Worm (Caenorhabditis elegans) whole organism, young adult: ENCODE data around the gene tag-335.

Experiments used
- B0019.2 ChIP-seq: fragments of 200-800 bp; sonication (Bioruptor generic); conservative IDR thresholded peaks from 2 replicates; pipeline ENCODE4 v1.3.6; 2022; ENCODE audit warnings: missing genetic modification reagents, missing genetic modification characterization, missing compliant biosample characterization
- C17E4.6 ChIP-seq: fragments of 200-800 bp; sonication (Bioruptor generic); IDR thresholded peaks from 2 replicates; pipeline ENCODE4 v1.3.6; 2022; ENCODE audit warnings: missing genetic modification reagents, missing genetic modification characterization, missing compliant biosample characterization
- D2030.7 ChIP-seq: fragments of 200-800 bp; sonication (Bioruptor generic); IDR thresholded peaks from 2 replicates; pipeline ENCODE4 v1.3.6; 2022; ENCODE audit warnings: missing genetic modification reagents, missing genetic modification characterization, missing compliant biosample characterization
- F33H1.4 ChIP-seq: fragments of 200-800 bp; sonication (Bioruptor generic); IDR thresholded peaks from 2 replicates; pipeline ENCODE4 v1.3.6; 2022; ENCODE audit warnings: missing genetic modification reagents, missing genetic modification characterization, missing compliant biosample characterization
- F49E8.2 ChIP-seq: sonication (generic microtip); optimal IDR thresholded peaks from 3 replicates; lab custom pipeline; 2017; ENCODE audit warnings: missing genetic modification characterization, mild to moderate bottlenecking, missing compliant biosample characterization, antibody characterized with exemption, moderate library complexity; ENCODE audit not compliant: insufficient read depth
- T07F8.4 ChIP-seq: sonication (generic microtip); optimal IDR thresholded peaks from 2 replicates; lab custom pipeline; 2016; ENCODE audit warnings: mild to moderate bottlenecking, missing genetic modification characterization, moderate library complexity, missing compliant biosample characterization
- T26A5.8 ChIP-seq: sonication (generic microtip); optimal IDR thresholded peaks from 2 replicates; lab custom pipeline; 2016; ENCODE audit warnings: missing genetic modification characterization, missing compliant biosample characterization
- Y53F4B.3 ChIP-seq: fragments of 200-800 bp; sonication (Bioruptor generic); IDR thresholded peaks from 2 replicates; pipeline ENCODE4 v1.3.6; 2022; ENCODE audit warnings: missing genetic modification reagents, missing genetic modification characterization, missing compliant biosample characterization
- Y53G8AR.9 ChIP-seq: fragments of 200-800 bp; sonication (Bioruptor generic); conservative IDR thresholded peaks from 2 replicates; pipeline ENCODE4 v1.3.6; 2022; ENCODE audit warnings: missing genetic modification reagents, missing genetic modification characterization, missing compliant biosample characterization
- ZK185.1 ChIP-seq: sonication (generic microtip); optimal IDR thresholded peaks from 2 replicates; lab custom pipeline; 2016; ENCODE audit warnings: mild to moderate bottlenecking, missing genetic modification characterization, missing compliant biosample characterization; ENCODE audit not compliant: poor library complexity, severe bottlenecking
- ama-1 ChIP-seq, 3 experiments: fragments of 150-350 bp in 1 of 3; sonication (generic microtip) in 2 of 3; optimal IDR thresholded peaks; 2 replicates each; lab custom pipeline; 2014 to 2018; ENCODE audit warnings: missing biosample characterization in 2 of 3, missing genetic modification characterization in 2 of 3, missing genetic modification reagents in 2 of 3
- ceh-79 ChIP-seq: sonication (generic microtip); optimal IDR thresholded peaks from 2 replicates; lab custom pipeline; 2017; ENCODE audit warnings: mild to moderate bottlenecking, missing genetic modification characterization, missing compliant biosample characterization
- die-1 ChIP-seq: sonication (generic microtip); optimal IDR thresholded peaks from 2 replicates; lab custom pipeline; 2016; ENCODE audit warnings: missing genotype, mild to moderate bottlenecking, missing genetic modification characterization, missing compliant biosample characterization
- egl-18 ChIP-seq: fragments of 200-800 bp; sonication (Bioruptor generic); IDR thresholded peaks from 2 replicates; pipeline ENCODE4 v1.3.6; 2022; ENCODE audit warnings: missing genetic modification reagents, missing genetic modification characterization, missing compliant biosample characterization
- egrh-3 ChIP-seq: fragments of 200-800 bp; sonication (Bioruptor generic); IDR thresholded peaks from 2 replicates; pipeline ENCODE4 v1.3.6; 2022; ENCODE audit warnings: missing genetic modification reagents, missing genetic modification characterization, missing compliant biosample characterization
- ets-4 ChIP-seq: fragments of 200-800 bp; sonication (Bioruptor generic); optimal IDR thresholded peaks from 2 replicates; lab custom pipeline; 2018; ENCODE audit warnings: mild to moderate bottlenecking, missing genetic modification characterization, missing compliant biosample characterization
- him-1 ChIP-seq: sonication (generic microtip); optimal IDR thresholded peaks from 2 replicates; lab custom pipeline; 2016; ENCODE audit warnings: missing genotype, missing genetic modification reagents, missing genetic modification characterization, missing compliant biosample characterization
- hsf-1 ChIP-seq: fragments of 200-800 bp; sonication (Bioruptor generic); IDR thresholded peaks from 2 replicates; pipeline ENCODE4 v1.3.6; 2022; ENCODE audit warnings: missing genetic modification reagents, missing genetic modification characterization, missing compliant biosample characterization
- let-607 ChIP-seq, 2 experiments: fragments of 200-800 bp in 1 of 2; sonication (Bioruptor generic) in 1 of 2; sonication (generic microtip) in 1 of 2; optimal IDR thresholded peaks; 2 replicates each; lab custom pipeline; 2016 to 2018; ENCODE audit warnings: mild to moderate bottlenecking in 2 of 2, missing compliant biosample characterization in 2 of 2, missing genetic modification characterization in 2 of 2, moderate library complexity in 2 of 2, missing genotype in 1 of 2
- lsy-27 ChIP-seq: sonication (generic microtip); optimal IDR thresholded peaks from 2 replicates; lab custom pipeline; 2017; ENCODE audit warnings: missing genetic modification characterization, mild to moderate bottlenecking, missing compliant biosample characterization, antibody characterized with exemption, missing genotype, borderline replicate concordance; ENCODE audit not compliant: insufficient read depth
- madf-3 ChIP-seq: fragments of 200-800 bp; sonication (Bioruptor generic); IDR thresholded peaks from 2 replicates; pipeline ENCODE4 v1.3.6; 2022; ENCODE audit warnings: missing genetic modification reagents, missing genetic modification characterization, missing compliant biosample characterization
- madf-8 ChIP-seq: fragments of 200-800 bp; sonication (Bioruptor generic); conservative IDR thresholded peaks from 2 replicates; pipeline ENCODE4 v1.3.6; 2022; ENCODE audit warnings: missing genetic modification reagents, missing genetic modification characterization, missing compliant biosample characterization
- mel-28 ChIP-seq: sonication (generic microtip); optimal IDR thresholded peaks from 2 replicates; lab custom pipeline; 2016; ENCODE audit warnings: borderline replicate concordance, mild to moderate bottlenecking, missing genetic modification characterization, missing compliant biosample characterization
- nfya-2 ChIP-seq: fragments of 200-800 bp; sonication (Bioruptor generic); IDR thresholded peaks from 2 replicates; pipeline ENCODE4 v1.3.6; 2022; ENCODE audit warnings: missing genetic modification reagents, missing genetic modification characterization, missing compliant biosample characterization
- nhr-179 ChIP-seq: sonication (generic microtip); optimal IDR thresholded peaks from 2 replicates; lab custom pipeline; 2016; ENCODE audit warnings: mild to moderate bottlenecking, missing genetic modification characterization, missing compliant biosample characterization
- nhr-80 ChIP-seq: sonication (generic microtip); optimal IDR thresholded peaks from 2 replicates; lab custom pipeline; 2016; ENCODE audit warnings: missing genetic modification characterization, missing compliant biosample characterization
- pha-4 ChIP-seq: fragments of 150-350 bp; sonication (generic microtip); optimal IDR thresholded peaks from 2 replicates; lab custom pipeline; 2014; ENCODE audit warnings: missing biosample characterization, missing genetic modification reagents, missing genetic modification characterization
- rcor-1 ChIP-seq: fragments of 200-800 bp; sonication (Bioruptor generic); IDR thresholded peaks from 2 replicates; pipeline ENCODE4 v1.3.6; 2022; ENCODE audit warnings: missing genetic modification reagents, missing genetic modification characterization, missing compliant biosample characterization
- rpc-1 ChIP-seq, 2 experiments: fragments of 150-350 bp in 1 of 2; sonication (generic microtip) in 1 of 2; optimal IDR thresholded peaks; 2 replicates each; lab custom pipeline; 2014 to 2018; ENCODE audit warnings: missing biosample characterization in 1 of 2, missing genetic modification characterization in 1 of 2, missing genetic modification reagents in 1 of 2, missing genotype in 1 of 2
- tbp1 ChIP-seq: fragments of 200-800 bp; sonication (Bioruptor generic); optimal IDR thresholded peaks from 2 replicates; lab custom pipeline; 2018; ENCODE audit warnings: mild to moderate bottlenecking, missing genetic modification characterization, missing compliant biosample characterization
- tbx-9 ChIP-seq: sonication (generic microtip); optimal IDR thresholded peaks from 2 replicates; lab custom pipeline; 2016; ENCODE audit warnings: borderline replicate concordance, missing genetic modification characterization, inconsistent platforms, missing compliant biosample characterization
- tlf-1 ChIP-seq: fragments of 200-800 bp; sonication (Bioruptor generic); optimal IDR thresholded peaks from 2 replicates; lab custom pipeline; 2018; ENCODE audit warnings: mild to moderate bottlenecking, missing genetic modification characterization, missing compliant biosample characterization
- zfh-2 ChIP-seq: fragments of 200-800 bp; sonication (Bioruptor generic); conservative IDR thresholded peaks from 2 replicates; pipeline ENCODE4 v1.3.6; 2022; ENCODE audit warnings: missing genetic modification reagents, missing genetic modification characterization, missing compliant biosample characterization

Gene tag-335

DNA sequence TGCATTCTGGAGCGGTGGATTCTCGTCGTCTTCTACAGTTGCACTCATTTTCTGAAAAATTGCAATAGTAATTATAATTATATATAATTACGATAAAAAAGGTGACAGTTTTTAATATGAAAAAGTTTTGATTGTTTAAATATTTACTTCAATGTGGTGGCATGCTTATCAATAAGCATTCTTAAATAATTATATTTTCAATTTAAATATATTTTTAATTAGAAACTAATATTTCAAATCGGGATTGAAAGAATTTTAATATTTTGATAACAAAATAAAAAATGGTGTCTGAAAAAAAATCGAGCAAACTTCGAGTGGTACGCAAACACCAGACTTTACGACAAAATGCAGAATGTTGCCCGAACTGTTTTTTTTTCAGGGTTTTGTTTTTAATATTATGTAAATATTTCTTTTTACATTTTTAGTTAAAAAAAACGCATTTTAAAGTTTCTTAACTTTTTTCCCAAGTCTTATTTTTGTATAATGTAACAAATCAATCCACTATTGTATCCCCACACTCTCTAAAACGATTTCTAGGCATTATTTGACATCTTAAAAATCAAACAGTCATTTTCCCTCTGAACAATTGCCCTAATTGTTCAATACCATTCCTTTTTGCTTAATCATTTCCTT, 3.9 kb upstream of the tag-335 start, which contains the start of the genes C42C1.12 and C42C1.19:
Gene C42C1.12, minus strand, starts transcription at position 51 of the 633 bp plus-strand sequence.
Gene C42C1.19, plus strand, starts transcription at position 583 of the 633 bp plus-strand sequence.
- no peak for TF ChIP-seq ceh-79
- no peak for TF ChIP-seq T26A5.8 (tag; lab: Kevin White, UChicago)
- no peak for TF ChIP-seq tbx-9 (tag; lab: Kevin White, UChicago)
- 0 out of 2 replicates have a peak, but pooled peaks have one; percentile 24 for TF ChIP-seq F33H1.4 (GFP tag; lab: Robert Waterston, UW)
- no peak for TF ChIP-seq madf-3 (GFP tag; lab: Robert Waterston, UW)

ce11 chrIV:12279340-12279739, 946 bp upstream of the tag-335 start, which contains the start of gene ltah-1.1:
ltah-1.1 (plus strand) TSS chrIV:12279622.
- TF ChIP-seq die-1 (tag; lab: Kevin White, UChicago) (no peak), nhr-80 (tag; lab: Kevin White, UChicago) (peak; percentile 55), C17E4.6 (GFP tag; lab: Robert Waterston, UW) (no peak), rpc-1 (optimal IDR thresholded peaks at IDR 0.05; lab: Kevin White, UChicago) (no peak), rpc-1 (tag; optimal IDR thresholded peaks at IDR 0.05; lab: Kevin White, UChicago) (no peak), madf-3 (GFP tag; lab: Robert Waterston, UW) (no peak), let-607 (tag; optimal IDR thresholded peaks at IDR 0.05; lab: Kevin White, UChicago) (peak; percentile 2 to 23)

ce11 chrIV:12275892-12276291, 2.5 kb downstream of the tag-335 start, which contains the start of gene vps-8:
vps-8 (minus strand) TSS chrIV:12275992.
- TF ChIP-seq tlf-1 (GFP tag; lab: Kevin White, UChicago): peak; percentile 1
- no peak for TF ChIP-seq ceh-79
- TF ChIP-seq, all 124 proteins: peak for 1

ce11 chrIV:12274365-12274764, 4.0 kb downstream of the tag-335 start:
- no peak for TF ChIP-seq B0019.2 (GFP tag; lab: Robert Waterston, UW)
- no peak for TF ChIP-seq ZK185.1
- TF ChIP-seq D2030.7: no peak
- TF ChIP-seq F49E8.2: no peak
- no peak for TF ChIP-seq Y53F4B.3 (GFP tag; lab: Robert Waterston, UW)
- TF ChIP-seq tbx-9 (tag; lab: Kevin White, UChicago): no peak
- no peak for TF ChIP-seq let-607 (tag; optimal IDR thresholded peaks at IDR 0.05; lab: Kevin White, UChicago)
- TF ChIP-seq nfya-2 (GFP tag; lab: Robert Waterston, UW): no peak
- TF ChIP-seq him-1 (tag; lab: Kevin White, UChicago): no peak
- TF ChIP-seq madf-8 (GFP tag; lab: Robert Waterston, UW): no peak
- TF ChIP-seq ets-4: no peak

DNA sequence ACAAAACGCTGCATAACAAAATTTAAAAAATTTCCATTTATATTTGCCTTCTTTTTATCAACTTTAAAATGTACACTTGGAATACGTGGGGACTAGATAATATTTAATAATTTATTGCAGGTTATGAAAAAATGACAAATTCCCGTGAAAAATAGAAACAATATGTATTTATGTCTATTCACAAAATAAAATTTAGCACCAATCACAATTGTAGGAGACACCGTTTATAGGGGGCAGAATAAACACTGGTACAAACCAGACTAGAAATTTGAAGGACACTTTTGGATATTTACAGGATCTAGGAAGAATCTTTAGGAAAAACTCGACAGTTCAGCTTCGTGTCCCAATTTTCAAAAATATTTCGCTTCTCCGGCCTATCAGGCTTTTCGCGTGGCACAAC, 8.0 kb downstream of the tag-335 start, which contains the start of gene C42C1.3:
Gene C42C1.3, minus strand, starts transcription at position 101 of the 400 bp plus-strand sequence.
- TF ChIP-seq ceh-79 (no peak), egrh-3 (GFP tag; lab: Robert Waterston, UW) (no peak), ama-1 (optimal IDR thresholded peaks at IDR 0.05; lab: Kevin White, UChicago) (no peak), ama-1 (GFP tag; optimal IDR thresholded peaks at IDR 0.05; lab: Kevin White, UChicago) (no peak), nhr-179 (tag; lab: Kevin White, UChicago) (no peak), T07F8.4 (tag; lab: Kevin White, UChicago) (no peak), lsy-27 (tag; lab: Kevin White, UChicago) (no peak), madf-8 (GFP tag; lab: Robert Waterston, UW) (no peak), hsf-1 (no peak), egl-18 (no peak), mel-28 (tag; lab: Kevin White, UChicago) (no peak), ZK185.1 (no peak), rcor-1 (GFP tag; lab: Robert Waterston, UW) (no peak), F49E8.2 (no peak), zfh-2 (GFP tag; lab: Robert Waterston, UW) (no peak), tbp1 (GFP tag; lab: Kevin White, UChicago) (no peak), Y53G8AR.9 (no peak), pha-4 (no peak)
